Fruit fly (Drosophila melanogaster): Measurements from ENCODE around the gene Nup133.
A peak's percentile ranks its signal among the peaks of the same experiment; 100 is the strongest.

The Nup133 gene

DNA sequence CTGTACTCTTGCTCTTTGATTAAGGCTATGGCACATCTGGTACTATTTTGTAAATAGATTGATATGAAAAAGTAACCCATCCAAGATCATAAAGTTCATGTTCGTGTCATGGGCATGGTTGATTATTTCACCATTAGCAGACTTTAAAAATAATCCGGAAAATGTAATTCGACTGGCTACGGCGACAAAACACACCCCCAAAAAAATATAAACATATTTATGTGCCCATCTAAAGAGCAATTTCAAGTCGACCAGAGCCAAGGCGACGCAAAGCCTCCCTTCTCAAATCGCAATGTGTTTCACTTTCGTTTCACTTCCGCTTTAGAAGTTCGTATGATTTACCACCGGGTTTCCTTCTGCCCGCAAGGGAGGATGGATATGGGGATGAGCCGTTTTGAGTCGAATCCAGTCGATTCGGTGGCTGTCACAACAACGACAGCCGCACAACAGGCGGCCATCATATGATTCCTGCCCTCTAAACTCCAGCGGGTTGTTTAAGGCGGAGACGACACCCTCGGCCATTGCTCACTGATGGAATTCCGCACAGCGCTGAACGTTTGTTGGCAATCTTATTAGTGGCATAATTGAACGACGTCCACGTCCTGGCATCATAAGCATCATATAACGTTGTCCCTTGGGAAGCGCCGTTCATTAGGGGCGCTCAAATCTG is 28.7 kb downstream of the Nup133 start:
- no peak for TF ChIP-seq psq (optimal IDR thresholded peaks at IDR 0.05)
- no peak for TF ChIP-seq ttk (optimal IDR thresholded peaks at IDR 0.05)
- TF ChIP-seq Myc (optimal IDR thresholded peaks at IDR 0.05), result no peak
- no peak for TF ChIP-seq h (optimal IDR thresholded peaks at IDR 0.05)
- no peak for TF ChIP-seq insv (optimal IDR thresholded peaks at IDR 0.05)
- TF ChIP-seq Sin3A (optimal IDR thresholded peaks at IDR 0.05), result no peak

DNA sequence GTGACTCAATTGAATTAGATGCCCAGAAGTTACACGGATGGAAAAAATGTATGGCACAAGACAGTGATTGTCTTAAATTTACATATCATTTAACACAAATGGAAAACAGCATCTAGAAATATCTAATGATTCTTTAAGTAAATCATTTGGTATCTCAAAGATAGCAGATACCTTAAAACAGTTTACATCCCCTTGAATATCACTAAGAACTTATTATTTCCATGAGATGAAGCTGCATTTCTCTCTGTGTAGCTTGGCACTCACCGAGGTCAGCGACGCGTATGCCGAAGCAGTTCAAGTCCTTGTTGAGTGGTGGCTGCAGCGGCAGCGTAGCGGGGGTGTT is 29.2 kb downstream of the Nup133 start:
- TF ChIP-seq ttk (optimal IDR thresholded peaks at IDR 0.05) (no peak), h (optimal IDR thresholded peaks at IDR 0.05) (no peak), Sin3A (optimal IDR thresholded peaks at IDR 0.05) (no peak), Myc (optimal IDR thresholded peaks at IDR 0.05) (no peak), psq (optimal IDR thresholded peaks at IDR 0.05) (no peak)

DNA sequence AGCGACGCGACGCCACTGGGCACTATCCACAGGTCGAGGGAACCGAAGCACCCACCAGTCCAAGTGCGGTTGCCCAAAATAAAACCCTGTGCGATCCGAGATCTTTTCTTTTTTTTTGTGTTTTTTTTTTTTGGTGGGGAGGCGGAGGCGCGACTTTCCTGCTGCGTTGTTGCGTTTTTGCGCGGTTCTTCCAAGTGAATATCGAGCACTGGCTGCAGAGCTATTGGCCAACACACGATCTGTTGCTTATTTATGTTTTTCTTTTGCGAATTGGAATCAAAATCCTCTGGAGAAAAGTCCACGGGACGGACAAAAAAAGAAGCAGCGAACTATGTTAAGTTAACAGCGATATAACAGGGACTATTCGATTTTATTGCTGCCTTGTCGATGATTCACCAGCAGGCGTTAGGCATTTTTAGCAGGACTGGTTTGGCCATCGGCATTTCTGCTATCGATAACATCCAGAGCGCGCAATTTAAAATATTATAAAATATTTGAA is 30.4 kb downstream of the Nup133 start, which contains the start of gene wge:
Gene wge (minus strand): TSS at position 343 of the 499 bp plus-strand sequence.
- TF ChIP-seq ttk (optimal IDR thresholded peaks at IDR 0.05) (no peak), h (optimal IDR thresholded peaks at IDR 0.05) (no peak), Sin3A (optimal IDR thresholded peaks at IDR 0.05) (no peak), psq (optimal IDR thresholded peaks at IDR 0.05) (peak; percentile 23), Myc (optimal IDR thresholded peaks at IDR 0.05) (no peak)

DNA sequence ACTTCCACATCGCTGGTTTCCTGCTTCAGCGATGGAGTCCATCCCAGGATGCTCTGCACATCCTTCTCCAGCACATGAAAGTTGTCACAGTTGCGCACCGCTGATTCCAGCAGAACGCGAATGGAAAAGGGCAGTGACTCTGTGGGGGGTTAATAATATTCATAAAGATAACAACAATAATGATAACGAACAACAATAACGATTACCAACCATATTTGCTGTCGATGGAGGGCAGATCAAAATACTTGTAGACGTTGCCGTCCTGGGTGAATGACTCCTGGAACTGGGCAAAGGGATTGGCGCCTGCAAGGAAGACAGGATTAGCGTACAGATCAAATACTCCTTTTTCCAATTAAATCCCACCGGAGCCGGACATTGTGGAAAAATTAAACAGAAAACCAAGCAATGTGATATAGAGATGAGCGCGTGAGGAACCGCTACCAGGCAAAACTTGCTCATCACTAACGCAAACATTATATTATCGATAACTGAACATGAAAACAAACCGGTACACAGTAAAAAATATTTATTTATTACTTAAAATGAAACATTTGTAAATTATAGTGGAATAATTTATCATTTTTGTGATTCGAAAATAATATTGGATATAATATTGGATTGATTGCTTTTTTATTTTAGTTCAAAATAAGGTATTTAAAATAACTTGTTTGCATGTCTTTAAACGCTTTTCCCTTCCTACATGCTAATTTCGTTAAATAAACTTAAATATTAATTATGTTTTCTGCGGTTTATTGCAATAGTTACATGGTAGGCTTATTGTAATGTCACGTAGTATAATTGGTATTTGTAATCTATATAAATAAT is 34.0 kb downstream of the Nup133 start, which contains the start of gene Irp-1A:
Gene Irp-1A (minus strand): TSS at position 439 of the 825 bp plus-strand sequence.
- TF ChIP-seq Myc (optimal IDR thresholded peaks at IDR 0.05), result no peak
- no peak for TF ChIP-seq h (optimal IDR thresholded peaks at IDR 0.05)
- TF ChIP-seq insv (optimal IDR thresholded peaks at IDR 0.05), result no peak
- TF ChIP-seq Sin3A (optimal IDR thresholded peaks at IDR 0.05), result no peak
- TF ChIP-seq psq (optimal IDR thresholded peaks at IDR 0.05), result no peak
- TF ChIP-seq ttk (optimal IDR thresholded peaks at IDR 0.05), result no peak

DNA sequence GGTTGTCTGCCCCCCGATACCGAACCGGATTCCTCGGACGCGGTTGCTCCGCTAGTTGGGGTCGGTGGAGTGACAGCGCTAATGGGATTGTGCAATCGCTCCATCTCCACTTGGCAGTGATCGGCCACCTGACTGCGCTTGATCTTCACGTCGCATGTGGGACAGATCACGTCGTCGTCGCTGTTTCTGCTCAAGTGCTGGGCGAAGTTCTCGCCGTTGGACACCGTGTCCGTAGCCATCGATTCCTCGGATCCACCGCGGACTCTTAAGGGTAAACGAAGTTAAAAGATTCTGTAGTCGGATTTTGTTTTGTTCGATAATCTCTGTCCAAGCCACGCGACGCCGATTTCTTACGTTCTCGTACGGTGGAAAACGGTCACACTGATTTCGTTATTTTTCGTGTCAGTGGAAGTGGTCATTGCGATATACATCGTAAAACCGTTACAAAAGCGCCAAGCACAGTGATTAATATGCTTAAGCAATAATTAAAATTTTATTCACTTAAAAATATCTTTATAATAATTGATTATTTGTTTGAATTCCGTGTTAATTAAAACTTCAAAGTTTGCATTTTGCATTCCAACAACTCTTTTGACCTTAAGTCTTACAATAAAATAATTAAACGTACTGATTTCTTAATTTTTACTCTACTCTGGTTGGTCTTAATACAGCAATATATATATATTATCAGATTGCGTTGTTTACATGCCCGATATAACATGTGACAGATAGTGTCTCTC is 35.8 kb downstream of the Nup133 start, which contains the start of gene RNF220:
Gene RNF220 (minus strand): TSS at position 384 of the 740 bp plus-strand sequence.
- no peak for TF ChIP-seq Sin3A (optimal IDR thresholded peaks at IDR 0.05)
- TF ChIP-seq h (optimal IDR thresholded peaks at IDR 0.05), result no peak
- peak; percentile 73 for TF ChIP-seq psq (optimal IDR thresholded peaks at IDR 0.05)
- TF ChIP-seq Myc (optimal IDR thresholded peaks at IDR 0.05), result no peak

- no peak for TF ChIP-seq Sin3A (optimal IDR thresholded peaks at IDR 0.05)
- TF ChIP-seq psq (optimal IDR thresholded peaks at IDR 0.05), result no peak
- TF ChIP-seq Myc (optimal IDR thresholded peaks at IDR 0.05), result no peak
- no peak for TF ChIP-seq h (optimal IDR thresholded peaks at IDR 0.05)
- TF ChIP-seq ttk (optimal IDR thresholded peaks at IDR 0.05), result no peak
- TF ChIP-seq insv (optimal IDR thresholded peaks at IDR 0.05), result no peak
These were observed 36.5 kb downstream of the Nup133 start, which contains the start of gene CG45049 for dm6 chr3R:22726771-22727455. TSS of gene CG45049 (plus strand) at chr3R:22726967.

- TF ChIP-seq insv (optimal IDR thresholded peaks at IDR 0.05) (no peak), Myc (optimal IDR thresholded peaks at IDR 0.05) (no peak), ttk (optimal IDR thresholded peaks at IDR 0.05) (no peak), psq (optimal IDR thresholded peaks at IDR 0.05) (no peak), h (optimal IDR thresholded peaks at IDR 0.05) (no peak), Sin3A (optimal IDR thresholded peaks at IDR 0.05) (no peak)
These were observed 37.0 kb downstream of the Nup133 start for dm6 chr3R:22727456-22727833.

- no peak for TF ChIP-seq insv (optimal IDR thresholded peaks at IDR 0.05)
- TF ChIP-seq Myc (optimal IDR thresholded peaks at IDR 0.05), result no peak
- no peak for TF ChIP-seq h (optimal IDR thresholded peaks at IDR 0.05)
These were observed 37.5 kb downstream of the Nup133 start for dm6 chr3R:22727857-22728256.

dm6 chr3R:22732995-22733394 is 42.6 kb downstream of the Nup133 start:
- TF ChIP-seq insv (optimal IDR thresholded peaks at IDR 0.05) (no peak), Sin3A (optimal IDR thresholded peaks at IDR 0.05) (no peak)

- TF ChIP-seq Myc (optimal IDR thresholded peaks at IDR 0.05) (no peak), insv (optimal IDR thresholded peaks at IDR 0.05) (no peak), psq (optimal IDR thresholded peaks at IDR 0.05) (no peak), Sin3A (optimal IDR thresholded peaks at IDR 0.05) (no peak), ttk (optimal IDR thresholded peaks at IDR 0.05) (no peak), h (optimal IDR thresholded peaks at IDR 0.05) (no peak)
These were observed 43.3 kb downstream of the Nup133 start, which contains the start of gene Takl2 for dm6 chr3R:22733751-22734150. TSS of gene Takl2 (minus strand) at chr3R:22733851.

DNA sequence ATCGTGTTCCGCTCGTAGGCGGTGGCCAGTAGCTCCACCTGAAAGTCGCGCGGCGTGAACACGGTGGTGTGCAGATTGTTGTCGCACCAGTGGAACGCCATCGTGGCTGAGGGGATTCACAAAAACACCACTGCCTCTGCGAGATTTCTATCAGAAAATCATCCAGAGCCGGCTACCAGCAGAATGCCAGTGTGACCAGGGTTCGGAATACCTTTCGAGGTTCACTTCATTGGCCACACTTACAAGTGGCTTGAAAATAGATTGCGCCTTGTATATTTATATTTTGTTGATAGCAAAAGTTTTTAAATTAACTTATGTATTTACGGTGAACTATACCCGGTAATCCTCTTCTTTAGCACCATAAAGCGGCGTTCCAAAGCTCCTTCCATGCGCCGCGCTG is 50.5 kb downstream of the Nup133 start, which contains the start of the genes Dcr-1 and CG6985:
Gene Dcr-1 (minus strand): TSS at position 162 of the 400 bp plus-strand sequence.
Gene CG6985 (plus strand): TSS at position 221 of the 400 bp plus-strand sequence.
- TF ChIP-seq Sin3A (optimal IDR thresholded peaks at IDR 0.05), result no peak
- TF ChIP-seq psq (optimal IDR thresholded peaks at IDR 0.05), result no peak
- no peak for TF ChIP-seq Myc (optimal IDR thresholded peaks at IDR 0.05)
- no peak for TF ChIP-seq insv (optimal IDR thresholded peaks at IDR 0.05)
- no peak for TF ChIP-seq h (optimal IDR thresholded peaks at IDR 0.05)
- no peak for TF ChIP-seq ttk (optimal IDR thresholded peaks at IDR 0.05)
